Worm (Caenorhabditis elegans) whole organism, young adult: ENCODE measurements around the gene plk-1.

Experiments
- ama-1 ChIP-seq, 3 experiments: fragments of 150-350 bp in 1 of 3; sonication (generic microtip) in 2 of 3; optimal IDR thresholded peaks; 2 replicates each; lab custom pipeline; 2014 to 2018; ENCODE audit warnings: missing biosample characterization in 2 of 3, missing genetic modification characterization in 2 of 3, missing genetic modification reagents in 2 of 3
- let-607 ChIP-seq, 2 experiments: fragments of 200-800 bp in 1 of 2; sonication (Bioruptor generic) in 1 of 2; sonication (generic microtip) in 1 of 2; optimal IDR thresholded peaks; 2 replicates each; lab custom pipeline; 2016 to 2018; ENCODE audit warnings: mild to moderate bottlenecking in 2 of 2, missing compliant biosample characterization in 2 of 2, missing genetic modification characterization in 2 of 2, moderate library complexity in 2 of 2, missing genotype in 1 of 2

- TF ChIP-seq let-607 (tag; optimal IDR thresholded peaks at IDR 0.05; lab: Kevin White, UChicago): no peak
- no peak for TF ChIP-seq ama-1 (optimal IDR thresholded peaks at IDR 0.05; lab: Kevin White, UChicago)
- no peak for TF ChIP-seq ama-1 (GFP tag; optimal IDR thresholded peaks at IDR 0.05; lab: Kevin White, UChicago)
Observed at ce11 chrIII:8099022-8099421, 2.1 kb upstream of the plk-1 start, which contains the start of gene K06H7.1.
